Fruit fly (Drosophila melanogaster) S2 (cell line): ENCODE results near the gene CG15480.

Experiments
- CG8478 ChIP-seq: fragments of >200 bp; optimal IDR thresholded peaks from 2 replicates; lab custom pipeline; 2018
- CTCF ChIP-seq, 2 experiments: fragments of >200 bp; optimal IDR thresholded peaks; 2 replicates each; lab custom pipeline; 2018

The CG15480 gene

dm6 chr2L:13202960-13203436, 22.1 kb downstream of the CG15480 start, which contains the start of gene CG16972:
Gene CG16972, minus strand, starts transcription at chr2L:13203295.
- TF ChIP-seq CG8478 (lab: Kevin White, UChicago) = no peak
- TF ChIP-seq CTCF (optimal IDR thresholded peaks at IDR 0.05; lab: Kevin White, UChicago) = no peak

- no peak for TF ChIP-seq CG8478 (lab: Kevin White, UChicago)
- no peak for TF ChIP-seq CTCF (optimal IDR thresholded peaks at IDR 0.05; lab: Kevin White, UChicago)
Observed at dm6 chr2L:13195822-13196221, 29.3 kb downstream of the CG15480 start.

- TF ChIP-seq CG8478 (lab: Kevin White, UChicago) = no peak
- no peak for TF ChIP-seq CTCF (optimal IDR thresholded peaks at IDR 0.05; lab: Kevin White, UChicago)
Observed at dm6 chr2L:13191894-13192293, 33.2 kb downstream of the CG15480 start, which contains the start of the genes CG16974 and Edem2. Gene CG16974, minus strand, starts transcription at chr2L:13191979. Gene Edem2, plus strand, starts transcription at chr2L:13192201.

- TF ChIP-seq CG8478 (lab: Kevin White, UChicago) (no peak), CTCF (optimal IDR thresholded peaks at IDR 0.05; lab: Kevin White, UChicago) (no peak)
Observed at dm6 chr2L:13191052-13191678, 33.9 kb downstream of the CG15480 start.

dm6 chr2L:13190534-13190933, 34.5 kb downstream of the CG15480 start:
- no peak for TF ChIP-seq CG8478 (lab: Kevin White, UChicago)

dm6 chr2L:13183150-13183549, 41.9 kb downstream of the CG15480 start, which contains the start of gene Rsph1:
Gene Rsph1, plus strand, starts transcription at chr2L:13183450.
- TF ChIP-seq CG8478 (lab: Kevin White, UChicago) (no peak), CTCF (optimal IDR thresholded peaks at IDR 0.05; lab: Kevin White, UChicago) (no peak)

- TF ChIP-seq CTCF (optimal IDR thresholded peaks at IDR 0.05; lab: Kevin White, UChicago) (no peak), CG8478 (lab: Kevin White, UChicago) (no peak)
Observed at dm6 chr2L:13182415-13182814, 42.7 kb downstream of the CG15480 start, which contains the start of gene Mgat3. Gene Mgat3, minus strand, starts transcription at chr2L:13182596.

- TF ChIP-seq CG8478 (lab: Kevin White, UChicago) = no peak
- TF ChIP-seq CTCF (optimal IDR thresholded peaks at IDR 0.05; lab: Kevin White, UChicago) = no peak
Observed at dm6 chr2L:13179095-13179494, 46.0 kb downstream of the CG15480 start, which contains the start of gene Alg7. Gene Alg7, plus strand, starts transcription at chr2L:13179247.

dm6 chr2L:13176701-13177249, 48.3 kb downstream of the CG15480 start, which contains the start of the genes Sfmbt and CG5439:
Gene Sfmbt, minus strand, starts transcription at chr2L:13176785.
Gene CG5439, plus strand, starts transcription at chr2L:13177150.
- TF ChIP-seq CG8478 (lab: Kevin White, UChicago) = no peak
- peak in 1 of 2 experiments; percentile 9 for TF ChIP-seq CTCF (optimal IDR thresholded peaks at IDR 0.05; lab: Kevin White, UChicago)

dm6 chr2L:13176123-13176522, 49.0 kb downstream of the CG15480 start, which contains the start of gene CG43925:
Gene CG43925, plus strand, starts transcription at chr2L:13176423.
- TF ChIP-seq CTCF (optimal IDR thresholded peaks at IDR 0.05; lab: Kevin White, UChicago) = no peak
- no peak for TF ChIP-seq CG8478 (lab: Kevin White, UChicago)
